Worm (Caenorhabditis elegans) whole organism, L4 larva: ENCODE measurements around the gene Y46E12A.2.

ENCODE experiments used
- F37D6.2 ChIP-seq: sonication (generic microtip); optimal IDR thresholded peaks from 2 replicates; lab custom pipeline; 2016; ENCODE audit warnings: mild to moderate bottlenecking, missing genetic modification characterization, missing compliant biosample characterization
- F49E8.2 ChIP-seq: sonication (generic microtip); optimal IDR thresholded peaks from 2 replicates; lab custom pipeline; 2016; ENCODE audit warnings: missing compliant biosample characterization, mild to moderate bottlenecking, missing genetic modification characterization, borderline replicate concordance
- R02D3.7 ChIP-seq: fragments of 150-350 bp; sonication (generic microtip); optimal IDR thresholded peaks from 3 replicates; lab custom pipeline; 2014; ENCODE audit warnings: missing biosample characterization, missing genetic modification characterization
- T26A8.4 ChIP-seq: fragments of 200-800 bp; sonication (Bioruptor generic); IDR thresholded peaks from 2 replicates; pipeline ENCODE4 v1.3.6; 2022; ENCODE audit warnings: missing genetic modification characterization, missing compliant biosample characterization
- Y5F2A.4 ChIP-seq: fragments of 200-800 bp; sonication (Bioruptor generic); optimal IDR thresholded peaks from 2 replicates; lab custom pipeline; 2018; ENCODE audit warnings: mild to moderate bottlenecking, missing genetic modification characterization, missing compliant biosample characterization
- ZK546.5 ChIP-seq, 2 experiments: sonication (generic microtip); optimal IDR thresholded peaks; 2 replicates each; lab custom pipeline; 2017; ENCODE audit warnings: missing biosample characterization in 2 of 2, missing genetic modification characterization in 2 of 2
- aha-1 ChIP-seq: fragments of 150-350 bp; peaks from one replicate; lab custom pipeline; 2014; ENCODE audit warnings: missing biosample characterization, missing genetic modification characterization
- arid-1 ChIP-seq: fragments of 200-800 bp; sonication (Bioruptor generic); conservative IDR thresholded peaks from 2 replicates; pipeline ENCODE4 v1.3.6; 2022; ENCODE audit warnings: missing genetic modification reagents, missing genetic modification characterization, missing compliant biosample characterization
- ceh-28 ChIP-seq: fragments of 150-350 bp; optimal IDR thresholded peaks from 2 replicates; lab custom pipeline; 2014; ENCODE audit warnings: missing biosample characterization, missing genetic modification reagents, missing genetic modification characterization
- ces-1 ChIP-seq: fragments of 150-350 bp; sonication (generic microtip); optimal IDR thresholded peaks from 4 replicates; lab custom pipeline; 2014; ENCODE audit warnings: missing biosample characterization, missing genetic modification reagents, missing genetic modification characterization
- fkh-10 ChIP-seq: fragments of 150-350 bp; optimal IDR thresholded peaks from 2 replicates; lab custom pipeline; 2014; ENCODE audit warnings: missing biosample characterization, missing genetic modification reagents, missing genetic modification characterization
- lin-1 ChIP-seq: fragments of 200-800 bp; sonication (Bioruptor generic); IDR thresholded peaks from 2 replicates; pipeline ENCODE4 v1.3.6; 2022; ENCODE audit warnings: missing genetic modification reagents, missing genetic modification characterization, missing compliant biosample characterization
- madf-5 ChIP-seq, 2 experiments: fragments of 200-800 bp; sonication (Bioruptor generic); IDR thresholded peaks; 2 replicates each; pipeline ENCODE4 v1.3.6; 2022; ENCODE audit warnings: missing compliant biosample characterization in 2 of 2, missing genetic modification characterization in 2 of 2
- madf-9 ChIP-seq: fragments of 200-800 bp; sonication (Bioruptor generic); conservative IDR thresholded peaks from 2 replicates; pipeline ENCODE4 v1.3.6; 2022; ENCODE audit warnings: missing genetic modification reagents, missing genetic modification characterization, missing compliant biosample characterization
- mdt-29 ChIP-seq: fragments of 200-800 bp; sonication (Bioruptor generic); IDR thresholded peaks from 2 replicates; pipeline ENCODE4 v1.3.6; 2022; ENCODE audit warnings: missing genetic modification reagents, missing genetic modification characterization, missing compliant biosample characterization
- nhr-11 ChIP-seq: fragments of 150-350 bp; optimal IDR thresholded peaks from 2 replicates; lab custom pipeline; 2014; ENCODE audit warnings: missing biosample characterization, missing genetic modification characterization
- nhr-237 ChIP-seq: sonication (generic microtip); optimal IDR thresholded peaks from 2 replicates; lab custom pipeline; 2017; ENCODE audit warnings: missing biosample characterization, missing genetic modification characterization
- php-3 ChIP-seq: fragments of 200-800 bp; sonication (Bioruptor generic); IDR thresholded peaks from 2 replicates; pipeline ENCODE4 v1.3.6; 2022; ENCODE audit warnings: missing genetic modification reagents, missing genetic modification characterization, missing compliant biosample characterization
- pqm-1 ChIP-seq: sonication (generic microtip); optimal IDR thresholded peaks from 2 replicates; lab custom pipeline; 2017; ENCODE audit warnings: missing biosample characterization, missing genetic modification characterization
- sdz-12 ChIP-seq: fragments of 200-800 bp; sonication (Bioruptor generic); optimal IDR thresholded peaks from 2 replicates; lab custom pipeline; 2018; ENCODE audit warnings: mild to moderate bottlenecking, missing genetic modification characterization, missing compliant biosample characterization
- set-16 ChIP-seq: fragments of 200-800 bp; sonication (Bioruptor generic); IDR thresholded peaks from 2 replicates; pipeline ENCODE4 v1.3.6; 2022; ENCODE audit warnings: missing genetic modification reagents, missing genetic modification characterization, missing compliant biosample characterization
- skn-1 ChIP-seq: fragments of 150-350 bp; optimal IDR thresholded peaks from 2 replicates; lab custom pipeline; 2014; ENCODE audit warnings: missing biosample characterization, missing genetic modification characterization
- snpc-4 ChIP-seq: fragments of 150-350 bp; optimal IDR thresholded peaks from 2 replicates; lab custom pipeline; 2014; ENCODE audit warnings: missing biosample characterization, missing genetic modification characterization
- tra-1 ChIP-seq: fragments of 200-800 bp; sonication (Bioruptor generic); IDR thresholded peaks from 2 replicates; pipeline ENCODE4 v1.3.6; 2022; ENCODE audit warnings: missing genetic modification reagents, missing genetic modification characterization, missing compliant biosample characterization
- unc-62 ChIP-seq, 3 experiments: fragments of 150-350 bp in 1 of 3; sonication (generic microtip); optimal IDR thresholded peaks in 2 of 3; peaks in 1 of 3; 1 replicate in 1 of 3; 2 replicates in 2 of 3; lab custom pipeline; 2014 to 2017; ENCODE audit warnings: missing biosample characterization in 3 of 3, missing genetic modification characterization in 3 of 3, missing genetic modification reagents in 3 of 3, missing genotype in 1 of 3
- zfp-3 ChIP-seq: fragments of 200-800 bp; sonication (Bioruptor generic); conservative IDR thresholded peaks from 2 replicates; pipeline ENCODE4 v1.3.6; 2022; ENCODE audit warnings: missing genetic modification reagents, missing genetic modification characterization, missing compliant biosample characterization
- zip-2 ChIP-seq: fragments of 150-350 bp; optimal IDR thresholded peaks from 2 replicates; lab custom pipeline; 2014; ENCODE audit warnings: missing biosample characterization, missing genetic modification characterization
- ztf-7 ChIP-seq: fragments of 150-350 bp; optimal IDR thresholded peaks from 2 replicates; lab custom pipeline; 2014; ENCODE audit warnings: missing biosample characterization, missing genetic modification characterization

The Y46E12A.2 gene

DNA sequence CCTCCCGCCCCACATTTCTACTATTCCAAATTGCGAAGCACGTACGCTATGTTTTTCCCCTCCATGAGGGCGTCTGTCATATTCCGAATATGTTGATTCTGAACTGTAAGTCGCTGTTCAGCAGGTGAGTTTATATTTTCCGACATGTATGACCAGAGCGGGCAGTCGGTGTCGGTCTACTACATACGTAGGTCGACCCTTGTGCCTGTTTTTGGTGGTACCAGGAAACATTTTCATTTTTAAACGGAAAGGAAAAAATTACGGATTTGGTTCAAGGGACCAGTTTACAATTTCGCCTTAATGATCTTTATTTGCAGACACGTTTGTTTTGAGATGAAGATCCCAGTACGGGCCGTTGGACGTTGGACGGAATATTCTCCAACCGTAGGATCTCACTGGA lies at the start of gene Y46E12A.2:
Y46E12A.2 (plus strand) TSS at position 301 of the 400 bp plus-strand sequence.
- no peak for TF ChIP-seq skn-1 (tag; lab: Kevin White, UChicago)
- TF ChIP-seq, all 104 proteins: peak for 0

DNA sequence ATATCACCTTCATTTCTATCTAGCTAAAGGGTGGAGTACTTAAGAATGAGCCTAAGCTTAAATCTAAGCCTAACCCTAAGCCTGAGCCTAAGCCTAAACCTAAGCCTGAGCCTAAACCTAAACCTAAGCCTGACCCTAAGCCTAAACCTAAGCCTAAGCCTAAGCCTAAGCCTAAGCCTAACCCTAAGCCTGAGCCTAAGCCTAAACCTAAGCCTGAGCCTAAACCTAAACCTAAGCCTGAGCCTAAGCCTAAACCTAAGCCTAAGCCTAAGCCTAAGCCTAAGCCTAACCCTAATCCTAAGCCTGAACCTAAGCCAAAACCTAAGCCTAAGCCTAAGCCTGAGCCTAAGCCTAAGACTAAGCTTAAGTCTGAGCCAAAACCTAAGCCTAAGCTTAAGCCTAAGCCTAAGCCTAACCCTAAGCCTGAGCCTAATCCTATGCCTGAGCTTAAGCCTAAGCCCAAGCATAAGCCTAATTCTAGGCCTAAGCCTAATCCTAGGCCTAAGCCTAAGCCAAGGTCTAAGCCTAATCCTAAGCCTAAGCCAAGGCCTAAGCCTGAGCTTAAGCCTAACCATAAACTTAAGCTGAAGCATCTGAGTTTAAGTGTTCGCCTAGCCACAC lies 44.6 kb upstream of the Y46E12A.2 start:
- TF ChIP-seq aha-1 (no peak), unc-62 (GFP tag; optimal IDR thresholded peaks at IDR 0.05 in 1 of 2; lab: Kevin White, UChicago) (peak in 1 of 2 experiments; percentile 65), unc-62 (tag; optimal IDR thresholded peaks at IDR 0.05; lab: Kevin White, UChicago) (no peak)

DNA sequence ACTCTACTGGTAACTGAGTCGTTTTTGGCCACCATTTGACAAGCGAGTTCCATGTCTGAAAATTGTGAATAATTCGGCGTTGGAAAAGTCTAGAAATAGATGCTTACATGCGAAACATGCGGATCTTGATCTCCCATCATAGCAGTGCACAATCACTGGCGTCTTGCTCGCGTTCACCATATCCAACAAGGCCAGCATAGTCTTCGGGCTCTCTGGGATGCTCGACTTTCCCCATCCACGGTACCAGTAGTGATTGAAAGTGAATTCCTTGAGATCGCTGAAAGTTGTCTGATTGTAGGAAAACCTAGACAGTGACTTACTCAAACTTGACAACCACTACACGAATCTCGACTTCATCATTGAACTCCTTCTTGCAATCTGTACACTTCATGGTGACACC lies 41.0 kb upstream of the Y46E12A.2 start:
- TF ChIP-seq zfp-3 (GFP tag; lab: Robert Waterston, UW) (no peak), T26A8.4 (GFP tag; lab: Robert Waterston, UW) (no peak), ztf-7 (tag; lab: Kevin White, UChicago) (no peak), lin-1 (GFP tag; lab: Robert Waterston, UW) (no peak), tra-1 (no peak), unc-62 (GFP tag; optimal IDR thresholded peaks at IDR 0.05 in 1 of 2; lab: Kevin White, UChicago) (peak in 1 of 2 experiments; percentile 95), unc-62 (tag; optimal IDR thresholded peaks at IDR 0.05; lab: Kevin White, UChicago) (no peak), arid-1 (GFP tag; lab: Robert Waterston, UW) (no peak), pqm-1 (tag; lab: Kevin White, UChicago) (no peak), nhr-237 (tag; lab: Kevin White, UChicago) (no peak)

DNA sequence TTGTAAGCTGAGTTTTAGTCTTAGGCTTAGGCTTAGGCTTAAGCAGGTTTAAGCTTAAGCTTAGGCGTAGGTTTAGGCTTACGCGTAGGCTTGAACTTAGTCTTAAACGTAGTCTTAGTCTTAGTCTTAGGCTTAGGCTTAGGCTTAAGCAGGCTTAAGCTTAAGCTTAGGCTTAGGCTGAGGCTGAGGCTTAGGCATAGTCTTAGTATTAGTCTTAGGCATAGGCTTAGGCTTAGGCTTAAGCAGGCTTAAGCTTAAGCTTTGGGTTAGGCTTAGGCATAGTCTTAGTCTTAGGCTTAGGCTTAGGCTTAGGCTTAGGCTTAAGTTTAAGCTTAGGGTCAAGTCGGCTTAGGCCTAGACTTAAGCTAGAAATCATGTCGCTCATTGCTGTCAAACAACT lies 39.9 kb upstream of the Y46E12A.2 start:
- TF ChIP-seq F37D6.2 (tag; lab: Kevin White, UChicago) (no peak), zip-2 (tag; lab: Kevin White, UChicago) (no peak), nhr-11 (tag; lab: Kevin White, UChicago) (no peak), R02D3.7 (no peak), snpc-4 (tag; lab: Kevin White, UChicago) (no peak), Y5F2A.4 (GFP tag; lab: Kevin White, UChicago) (no peak), madf-9 (GFP tag; lab: Robert Waterston, UW) (no peak), sdz-12 (GFP tag; lab: Kevin White, UChicago) (no peak), php-3 (GFP tag; lab: Robert Waterston, UW) (no peak), madf-5 (GFP tag; IDR thresholded peaks at IDR 0.05; lab: Robert Waterston, UW) (no peak), mdt-29 (GFP tag; lab: Robert Waterston, UW) (no peak)
- TF ChIP-seq, all 104 proteins: peak for 0

DNA sequence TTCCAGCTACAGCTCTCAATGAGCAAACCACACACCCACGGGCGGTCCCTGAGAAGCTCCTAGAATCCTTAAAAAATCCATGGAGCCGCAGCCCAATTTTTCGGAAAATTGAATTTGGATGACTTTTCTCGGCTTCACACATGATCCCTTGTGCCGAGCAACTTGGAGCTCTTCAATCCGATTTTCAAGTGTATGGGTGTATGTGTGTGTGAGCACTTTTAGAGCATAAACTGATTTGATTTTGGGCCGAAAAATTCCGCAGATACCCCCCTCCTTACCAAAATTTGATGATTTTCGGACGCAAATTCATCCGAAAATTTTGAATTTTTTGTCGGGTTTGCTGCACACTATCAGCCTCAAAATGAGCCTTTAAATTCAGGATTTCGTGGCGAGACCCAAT lies 26.9 kb upstream of the Y46E12A.2 start:
- TF ChIP-seq aha-1 (peak; percentile 70), ces-1 (GFP tag; lab: Kevin White, UChicago) (peak; percentile 80), F49E8.2 (tag; lab: Kevin White, UChicago) (no peak), fkh-10 (GFP tag; lab: Kevin White, UChicago) (peak; percentile 80)

DNA sequence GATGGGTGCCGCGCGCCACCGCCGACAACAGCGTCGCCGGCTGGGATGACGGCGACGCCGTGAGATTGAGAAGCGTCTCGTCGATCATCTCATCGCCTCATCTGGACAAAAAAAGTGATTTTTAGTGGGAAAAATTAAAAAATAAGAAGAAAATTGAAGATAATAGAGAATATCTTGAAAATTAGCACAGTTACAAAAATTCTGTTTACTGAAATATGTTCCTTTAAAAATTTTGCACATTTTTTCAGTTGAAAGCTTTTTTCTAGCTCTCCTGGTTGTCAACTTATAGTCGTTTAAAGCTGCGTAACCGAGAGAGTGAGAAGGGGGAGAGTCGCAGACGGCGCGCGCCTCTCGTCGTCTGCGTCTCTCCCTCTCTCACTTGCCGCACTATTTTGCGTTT lies 25.7 kb upstream of the Y46E12A.2 start, which contains the start of gene ser-4:
ser-4 (minus strand) TSS at position 101 of the 400 bp plus-strand sequence.
- TF ChIP-seq set-16 (GFP tag; lab: Robert Waterston, UW) (peak; percentile 28; the same call in 1 of the 2 replicates), ceh-28 (tag; lab: Kevin White, UChicago) (no peak)

DNA sequence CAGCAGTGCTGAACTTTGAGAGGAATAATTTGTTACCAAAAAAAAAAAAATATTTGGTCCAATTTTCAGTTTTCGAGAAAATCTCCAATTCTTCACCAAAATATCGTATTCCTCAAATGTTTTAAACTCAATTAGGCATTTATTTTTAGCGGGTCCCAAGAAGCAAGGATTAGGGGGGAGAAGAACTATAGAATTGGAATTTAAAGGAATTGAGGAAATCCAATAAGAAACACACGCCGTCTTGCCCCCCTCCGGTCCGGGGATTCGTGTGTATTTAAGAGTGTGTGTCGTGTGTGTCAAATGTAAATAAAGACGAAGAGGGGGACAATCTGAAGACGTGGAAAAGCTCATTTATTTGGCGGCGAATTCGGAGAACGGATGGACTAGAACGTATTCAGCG lies 25.3 kb upstream of the Y46E12A.2 start:
- TF ChIP-seq ZK546.5 (tag; optimal IDR thresholded peaks at IDR 0.05; lab: Kevin White, UChicago) (no peak), unc-62 (GFP tag; optimal IDR thresholded peaks at IDR 0.05 in 1 of 2; lab: Kevin White, UChicago) (peak in 1 of 2 experiments; percentile 6), unc-62 (tag; optimal IDR thresholded peaks at IDR 0.05; lab: Kevin White, UChicago) (no peak), fkh-10 (GFP tag; lab: Kevin White, UChicago) (peak; percentile 31)
